Worm (Caenorhabditis elegans) whole organism, L1 larva: Measurements from ENCODE around the gene F53A9.3.

Experiments used
- elt-2 ChIP-seq: sonication (generic microtip); optimal IDR thresholded peaks from 2 replicates; lab custom pipeline; 2016; ENCODE audit warnings: missing genetic modification characterization, mild to moderate bottlenecking, inconsistent platforms, missing compliant biosample characterization, missing genetic modification reagents
- nhr-71 ChIP-seq: sonication (generic microtip); optimal IDR thresholded peaks from 2 replicates; lab custom pipeline; 2016; ENCODE audit warnings: mild to moderate bottlenecking, missing genetic modification characterization, moderate library complexity, missing compliant biosample characterization
- nhr-90 ChIP-seq: sonication (generic microtip); optimal IDR thresholded peaks from 2 replicates; lab custom pipeline; 2016; ENCODE audit warnings: mild to moderate bottlenecking, missing genetic modification characterization, missing compliant biosample characterization; ENCODE audit not compliant: poor library complexity
- unc-130 ChIP-seq: fragments of 150-350 bp; optimal IDR thresholded peaks from 2 replicates; lab custom pipeline; 2017; ENCODE audit warnings: missing biosample characterization, missing genetic modification characterization, inconsistent platforms

F53A9.3 gene

DNA sequence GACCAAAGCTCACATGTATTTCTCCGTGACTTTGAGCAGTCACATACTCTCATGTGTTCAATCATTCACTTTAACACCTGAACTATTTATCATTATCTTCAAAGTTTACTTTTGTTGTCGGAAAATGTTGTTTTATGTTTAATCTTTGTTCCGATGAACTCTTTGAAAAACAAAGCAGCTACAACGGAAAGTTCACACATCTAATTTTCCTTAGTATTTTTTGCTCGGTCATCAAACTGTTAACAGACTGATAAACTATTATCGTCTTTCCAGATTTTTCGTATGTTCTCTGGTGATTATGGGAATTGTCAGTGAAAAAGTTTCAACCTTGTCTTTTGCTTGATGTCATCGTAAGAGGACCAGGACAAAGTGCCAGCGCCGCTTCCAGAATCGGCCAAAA is 47.8 kb downstream of the F53A9.3 start:
- peak; percentile 32 for TF ChIP-seq nhr-71 (tag; lab: Kevin White, UChicago)
- peak; percentile 7 for TF ChIP-seq nhr-90 (tag; lab: Kevin White, UChicago)
- TF ChIP-seq elt-2 (tag; lab: Kevin White, UChicago): peak; percentile 73
- TF ChIP-seq unc-130 (tag; lab: Kevin White, UChicago): no peak
